Worm (Caenorhabditis elegans) whole organism, L1 larva: ENCODE results near the gene C16D9.5.

Experiments
- aha-1 ChIP-seq: fragments of 150-350 bp; optimal IDR thresholded peaks from 2 replicates; lab custom pipeline; 2014; ENCODE audit warnings: missing biosample characterization, missing genetic modification characterization
- aly-2 ChIP-seq: fragments of 150-350 bp; optimal IDR thresholded peaks from 2 replicates; lab custom pipeline; 2014; ENCODE audit warnings: missing biosample characterization, missing genetic modification characterization
- ceh-90 ChIP-seq: sonication (generic microtip); optimal IDR thresholded peaks from 2 replicates; lab custom pipeline; 2016; ENCODE audit warnings: missing genetic modification characterization, missing compliant biosample characterization
- dpl-1 ChIP-seq, 3 experiments: fragments of 150-350 bp in 2 of 3; sonication (generic microtip) in 1 of 3; optimal IDR thresholded peaks; 2 replicates each; lab custom pipeline; 2014 to 2017; ENCODE audit warnings: missing biosample characterization in 3 of 3, missing genetic modification characterization in 3 of 3, missing genetic modification reagents in 3 of 3
- efl-3 ChIP-seq: fragments of 200-800 bp; sonication (Bioruptor generic); optimal IDR thresholded peaks from 2 replicates; lab custom pipeline; 2018; ENCODE audit warnings: mild to moderate bottlenecking, missing genetic modification characterization, missing compliant biosample characterization
- elt-2 ChIP-seq: sonication (generic microtip); optimal IDR thresholded peaks from 2 replicates; lab custom pipeline; 2016; ENCODE audit warnings: missing genetic modification characterization, mild to moderate bottlenecking, inconsistent platforms, missing compliant biosample characterization, missing genetic modification reagents
- lin-13 ChIP-seq: fragments of 150-350 bp; optimal IDR thresholded peaks from 2 replicates; lab custom pipeline; 2014; ENCODE audit warnings: missing biosample characterization, missing genetic modification reagents, missing genetic modification characterization
- nhr-237 ChIP-seq: fragments of 150-350 bp; optimal IDR thresholded peaks from 2 replicates; lab custom pipeline; 2014; ENCODE audit warnings: missing biosample characterization, missing genetic modification characterization
- nhr-28 ChIP-seq: fragments of 150-350 bp; optimal IDR thresholded peaks from 2 replicates; lab custom pipeline; 2014; ENCODE audit warnings: missing biosample characterization, missing genetic modification characterization
- pqm-1 ChIP-seq: sonication (generic microtip); optimal IDR thresholded peaks from 3 replicates; lab custom pipeline; 2017; ENCODE audit warnings: missing biosample characterization, missing genetic modification characterization
- unc-62 ChIP-seq: fragments of 150-350 bp; optimal IDR thresholded peaks from 2 replicates; lab custom pipeline; 2014; ENCODE audit warnings: missing biosample characterization, missing genetic modification reagents, missing genetic modification characterization
- zag-1 ChIP-seq: fragments of 150-350 bp; optimal IDR thresholded peaks from 2 replicates; lab custom pipeline; 2014; ENCODE audit warnings: missing biosample characterization, missing genetic modification characterization
- zip-4 ChIP-seq: fragments of 200-800 bp; sonication (Bioruptor generic); optimal IDR thresholded peaks from 2 replicates; lab custom pipeline; 2018; ENCODE audit warnings: mild to moderate bottlenecking, missing genetic modification characterization, moderate library complexity, missing compliant biosample characterization

DNA sequence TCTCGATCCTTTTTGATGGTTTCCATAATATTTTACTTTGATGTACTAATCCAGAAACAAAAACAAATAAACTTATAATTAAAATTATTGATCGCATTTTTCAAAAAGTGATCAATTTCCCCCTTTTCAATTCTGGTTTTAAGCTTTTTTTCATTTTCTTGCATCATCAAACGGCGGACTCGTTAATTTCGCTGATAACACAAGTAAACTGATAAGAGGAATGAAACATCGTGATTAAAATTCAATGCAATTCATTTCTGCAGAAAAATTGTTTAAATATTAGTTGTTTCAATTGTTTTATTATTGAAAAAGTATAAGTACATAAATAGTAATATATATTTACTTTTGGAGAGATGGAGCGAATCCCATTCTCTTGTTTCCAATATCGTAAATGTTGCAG, 21.9 kb upstream of the C16D9.5 start:
- TF ChIP-seq dpl-1 (GFP tag; optimal IDR thresholded peaks at IDR 0.05; lab: Kevin White, UChicago) = no peak
- TF ChIP-seq unc-62 = no peak
- no peak for TF ChIP-seq nhr-28 (tag; lab: Kevin White, UChicago)
- no peak for TF ChIP-seq efl-3 (GFP tag; lab: Kevin White, UChicago)
- TF ChIP-seq zip-4 = no peak
- no peak for TF ChIP-seq pqm-1 (tag; lab: Kevin White, UChicago)
- no peak for TF ChIP-seq ceh-90
- no peak for TF ChIP-seq zag-1
- TF ChIP-seq nhr-237 (tag; lab: Kevin White, UChicago) = no peak
- peak; percentile 95 for TF ChIP-seq elt-2
- TF ChIP-seq aly-2 (tag; lab: Kevin White, UChicago) = peak; percentile 64
- TF ChIP-seq aha-1 (tag; lab: Kevin White, UChicago) = no peak
- TF ChIP-seq lin-13 (GFP tag; lab: Kevin White, UChicago) = no peak
